Worm (Caenorhabditis elegans) whole organism, L3 larva: ENCODE measurements around the gene srz-82.

Source experiments
- aly-2 ChIP-seq: fragments of 150-350 bp; optimal IDR thresholded peaks from 2 replicates; lab custom pipeline; 2014; ENCODE audit warnings: missing biosample characterization, missing genetic modification characterization
- ama-1 ChIP-seq: fragments of 150-350 bp; optimal IDR thresholded peaks from 2 replicates; lab custom pipeline; 2018
- daf-12 ChIP-seq: fragments of 150-350 bp; optimal IDR thresholded peaks from 2 replicates; lab custom pipeline; 2014; ENCODE audit warnings: missing biosample characterization, missing genetic modification reagents, missing genetic modification characterization
- elt-3 ChIP-seq, 3 experiments: fragments of 150-350 bp in 1 of 3; sonication (generic microtip) in 2 of 3; optimal IDR thresholded peaks; 2 replicates in 2 of 3; 4 replicates in 1 of 3; lab custom pipeline; 2014 to 2017; ENCODE audit warnings: missing biosample characterization in 3 of 3, missing genetic modification characterization in 3 of 3
- fkh-2 ChIP-seq: fragments of 150-350 bp; optimal IDR thresholded peaks from 2 replicates; lab custom pipeline; 2014; ENCODE audit warnings: missing biosample characterization, missing genetic modification reagents, missing genetic modification characterization
- lin-15B ChIP-seq: fragments of 150-350 bp; optimal IDR thresholded peaks from 2 replicates; lab custom pipeline; 2014; ENCODE audit warnings: missing biosample characterization, missing genetic modification characterization
- nfya-1 ChIP-seq: sonication (generic microtip); optimal IDR thresholded peaks from 2 replicates; lab custom pipeline; 2017; ENCODE audit warnings: missing genetic modification characterization, mild to moderate bottlenecking, missing compliant biosample characterization, antibody characterized with exemption, moderate library complexity; ENCODE audit not compliant: insufficient read depth
- pha-4 ChIP-seq: fragments of 150-350 bp; optimal IDR thresholded peaks from 2 replicates; lab custom pipeline; 2014; ENCODE audit warnings: missing biosample characterization, missing genetic modification reagents, missing genetic modification characterization
- ztf-11 ChIP-seq: fragments of 150-350 bp; optimal IDR thresholded peaks from 2 replicates; lab custom pipeline; 2014; ENCODE audit warnings: missing biosample characterization, missing genetic modification characterization

DNA sequence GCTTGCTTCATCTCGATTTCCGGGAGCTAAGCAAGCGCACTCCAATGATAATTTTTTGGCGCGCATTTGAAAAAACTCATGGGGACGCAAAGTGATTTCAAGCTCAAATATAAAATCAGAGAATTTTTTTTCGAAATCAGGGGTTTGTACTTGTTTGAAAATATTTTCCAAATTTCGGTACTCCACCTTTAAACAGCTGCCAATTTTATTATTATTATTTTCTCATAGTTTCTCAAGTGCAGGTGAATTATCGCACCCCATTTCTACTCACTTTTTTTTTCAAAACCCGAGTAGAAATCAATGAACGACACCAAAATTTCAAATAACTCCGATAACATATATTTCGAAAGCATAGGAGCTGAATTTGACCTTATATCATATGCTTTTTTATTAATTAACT lies 21.4 kb downstream of the srz-82 start, which contains the start of gene srz-83:
- no peak for TF ChIP-seq lin-15B (tag; lab: Kevin White, UChicago)
- no peak for TF ChIP-seq daf-12
- TF ChIP-seq aly-2 (tag; lab: Kevin White, UChicago): no peak
- TF ChIP-seq fkh-2 (tag; lab: Kevin White, UChicago): no peak
- no peak for TF ChIP-seq ama-1 (lab: Kevin White, UChicago)
- TF ChIP-seq elt-3 (tag; optimal IDR thresholded peaks at IDR 0.05; lab: Kevin White, UChicago): no peak
- TF ChIP-seq pha-4 (tag; lab: Kevin White, UChicago): no peak
- TF ChIP-seq nfya-1 (tag; lab: Kevin White, UChicago): no peak
- no peak for TF ChIP-seq ztf-11
